Worm (Caenorhabditis elegans): ENCODE measurements around the gene T25B9.5.
A peak's percentile ranks its signal among the peaks of the same experiment; 100 is the strongest.

The T25B9.5 gene

ce11 chrIV:10734527-10735436, 19.8 kb downstream of the T25B9.5 start, which contains the start of the genes orc-5 and cyb-1:
orc-5 (minus strand) TSS chrIV:10734588.
cyb-1 (plus strand) TSS chrIV:10735216.
- TF ChIP-seq nhr-2 (tag; optimal IDR thresholded peaks at IDR 0.05) = no peak
- peak; percentile 24 for TF ChIP-seq mab-5 (tag; optimal IDR thresholded peaks at IDR 0.05)
- TF ChIP-seq pha-4 (tag; optimal IDR thresholded peaks at IDR 0.05) = peak; percentile 54
- TF ChIP-seq hlh-1 (tag; optimal IDR thresholded peaks at IDR 0.05) = peak; percentile 39
- peak; percentile 40 for TF ChIP-seq lin-13 (tag; optimal IDR thresholded peaks at IDR 0.05)
- TF ChIP-seq ceh-83 (GFP tag; optimal IDR thresholded peaks at IDR 0.05) = peak; percentile 7
- TF ChIP-seq nhr-28 (tag; optimal IDR thresholded peaks at IDR 0.05) = no peak
- TF ChIP-seq ceh-39 (tag; optimal IDR thresholded peaks at IDR 0.05) = no peak
- TF ChIP-seq sem-2 (GFP tag; optimal IDR thresholded peaks at IDR 0.05) = no peak
- TF ChIP-seq ceh-43 (GFP tag; optimal IDR thresholded peaks at IDR 0.05) = no peak
- TF ChIP-seq mep-1 (tag; optimal IDR thresholded peaks at IDR 0.05) = peak; percentile 71
- TF ChIP-seq blmp-1 (tag; optimal IDR thresholded peaks at IDR 0.05) = no peak
- peak; percentile 47 for TF ChIP-seq lsy-2 (tag; optimal IDR thresholded peaks at IDR 0.05)
- TF ChIP-seq nhr-76 (tag; optimal IDR thresholded peaks at IDR 0.05) = no peak
- TF ChIP-seq elt-1 (tag; optimal IDR thresholded peaks at IDR 0.05; ENCODE audit: borderline replicate concordance, insufficient read depth) = no peak
- TF ChIP-seq ces-1 (GFP tag; optimal IDR thresholded peaks at IDR 0.05) = peak; percentile 55
- TF ChIP-seq bed-3 (GFP tag; optimal IDR thresholded peaks at IDR 0.05) = no peak
- TF ChIP-seq sptf-1 (tag; optimal IDR thresholded peaks at IDR 0.05) = peak; percentile 42
- peak; percentile 57 for TF ChIP-seq nhr-237 (tag; optimal IDR thresholded peaks at IDR 0.05)
- TF ChIP-seq tbx-8 (GFP tag; optimal IDR thresholded peaks at IDR 0.05) = no peak

ce11 chrIV:10727734-10728133, 26.9 kb downstream of the T25B9.5 start, which contains the start of gene ZC168.2:
ZC168.2 (plus strand) TSS chrIV:10728034.
- TF ChIP-seq blmp-1 (tag; optimal IDR thresholded peaks at IDR 0.05) = no peak
- peak; percentile 7 for TF ChIP-seq nhr-2 (tag; optimal IDR thresholded peaks at IDR 0.05)

ce11 chrIV:10718865-10719264, 35.7 kb downstream of the T25B9.5 start:
- no peak for TF ChIP-seq lin-13 (tag; optimal IDR thresholded peaks at IDR 0.05)
- TF ChIP-seq elt-3 (tag; optimal IDR thresholded peaks at IDR 0.05) = no peak
- no peak for TF ChIP-seq drap-1 (GFP tag; optimal IDR thresholded peaks at IDR 0.05)
- no peak for TF ChIP-seq mep-1 (tag; optimal IDR thresholded peaks at IDR 0.05)
- no peak for TF ChIP-seq ces-1 (GFP tag; optimal IDR thresholded peaks at IDR 0.05)

- TF ChIP-seq elt-1 (tag; optimal IDR thresholded peaks at IDR 0.05; ENCODE audit: borderline replicate concordance, insufficient read depth) (peak; percentile 83), sem-2 (GFP tag; optimal IDR thresholded peaks at IDR 0.05) (no peak)
Observed at ce11 chrIV:10718075-10718474, 36.5 kb downstream of the T25B9.5 start.

- TF ChIP-seq M03D4.4 (tag; optimal IDR thresholded peaks at IDR 0.05) = no peak
- TF ChIP-seq zip-8 (tag; optimal IDR thresholded peaks at IDR 0.05) = no peak
- TF ChIP-seq lin-32 (GFP tag; optimal IDR thresholded peaks at IDR 0.05) = no peak
- no peak for TF ChIP-seq flh-1 (GFP tag; optimal IDR thresholded peaks at IDR 0.05)
- TF ChIP-seq nhr-12 (tag; optimal IDR thresholded peaks at IDR 0.05) = no peak
- no peak for TF ChIP-seq ham-2 (GFP tag; optimal IDR thresholded peaks at IDR 0.05)
- TF ChIP-seq sem-2 (GFP tag; optimal IDR thresholded peaks at IDR 0.05) = no peak
- TF ChIP-seq unc-39 (tag; optimal IDR thresholded peaks at IDR 0.05) = no peak
- TF ChIP-seq elt-1 (tag; optimal IDR thresholded peaks at IDR 0.05; ENCODE audit: borderline replicate concordance, insufficient read depth) = no peak
- TF ChIP-seq mab-5 (tag; optimal IDR thresholded peaks at IDR 0.05) = no peak
- no peak for TF ChIP-seq nhr-237 (tag; optimal IDR thresholded peaks at IDR 0.05)
- TF ChIP-seq blmp-1 (tag; optimal IDR thresholded peaks at IDR 0.05) = no peak
- no peak for TF ChIP-seq tbx-8 (GFP tag; optimal IDR thresholded peaks at IDR 0.05)
- no peak for TF ChIP-seq lsy-2 (tag; optimal IDR thresholded peaks at IDR 0.05)
- no peak for TF ChIP-seq bed-3 (GFP tag; optimal IDR thresholded peaks at IDR 0.05)
- no peak for TF ChIP-seq nhr-76 (tag; optimal IDR thresholded peaks at IDR 0.05)
- TF ChIP-seq ceh-39 (tag; optimal IDR thresholded peaks at IDR 0.05) = no peak
- TF ChIP-seq nhr-28 (tag; optimal IDR thresholded peaks at IDR 0.05) = no peak
Observed at ce11 chrIV:10716348-10716747, 38.2 kb downstream of the T25B9.5 start, which contains the start of gene ncx-3. ncx-3 (plus strand) TSS chrIV:10716648.
